Worm (Caenorhabditis elegans): Measurements from ENCODE around the gene memi-2.
A peak's percentile ranks its signal among the peaks of the same experiment; 100 is the strongest.

memi-2 gene

ce11 chrIV:13396375-13396774, 3.9 kb downstream of the memi-2 start (continued):
- TF ChIP-seq mes-4 (tag; optimal IDR thresholded peaks at IDR 0.05) (no peak), nfya-2 (GFP tag; IDR thresholded peaks at IDR 0.05) (no peak), nhr-27 (tag; optimal IDR thresholded peaks at IDR 0.05) (no peak), hrde-1 (tag; optimal IDR thresholded peaks at IDR 0.05; ENCODE audit: borderline replicate concordance) (no peak), ceh-100 (GFP tag; IDR thresholded peaks at IDR 0.05) (no peak)

- TF ChIP-seq egl-44 (GFP tag; IDR thresholded peaks at IDR 0.05) (peak; percentile 58), madf-10 (tag; optimal IDR thresholded peaks at IDR 0.05) (peak; percentile 33), F52B5.7 (tag; optimal IDR thresholded peaks at IDR 0.05) (no peak), egrh-3 (GFP tag; IDR thresholded peaks at IDR 0.05) (0 out of 2 replicates have a peak, but pooled peaks have one; percentile 27), lin-35 (GFP tag; optimal IDR thresholded peaks at IDR 0.05) (peak in 1 of 3 experiments; percentile 37), rcor-1 (GFP tag; IDR thresholded peaks at IDR 0.05) (peak; percentile 49), ceh-58 (GFP tag; IDR thresholded peaks at IDR 0.05) (no peak), C06A6.2 (GFP tag; conservative IDR thresholded peaks at IDR 0.05) (peak; percentile 77; the same call in 1 of the 2 replicates), Y67H2A.10 (GFP tag; conservative IDR thresholded peaks at IDR 0.05) (no peak), Y53F4B.3 (GFP tag; IDR thresholded peaks at IDR 0.05) (no peak), Y79H2A.3 (GFP tag; conservative IDR thresholded peaks at IDR 0.05) (no peak), madf-8 (GFP tag; conservative IDR thresholded peaks at IDR 0.05) (no peak), madf-3 (GFP tag; IDR thresholded peaks at IDR 0.05) (0 out of 2 replicates have a peak, but pooled peaks have one; percentile 30), D2030.7 (GFP tag; IDR thresholded peaks at IDR 0.05) (no peak), Y56A3A.18 (GFP tag; IDR thresholded peaks at IDR 0.05) (0 out of 2 replicates have a peak, but pooled peaks have one; percentile 43), tlf-1 (GFP tag; optimal IDR thresholded peaks at IDR 0.05) (no peak), lag-1 (GFP tag; IDR thresholded peaks at IDR 0.05) (no peak), lin-54 (GFP tag; optimal IDR thresholded peaks at IDR 0.05) (peak; percentile 44), B0035.1 (tag; optimal IDR thresholded peaks at IDR 0.05) (no peak), mcd-1 (GFP tag; IDR thresholded peaks at IDR 0.05) (peak; percentile 77), F22D6.2 (tag; optimal IDR thresholded peaks at IDR 0.05) (peak; percentile 19), ztf-3 (GFP tag; optimal IDR thresholded peaks at IDR 0.05) (peak; percentile 39), rec-8 (tag; optimal IDR thresholded peaks at IDR 0.05) (no peak), B0261.1 (tag; optimal IDR thresholded peaks at IDR 0.05) (no peak), C17E4.6 (GFP tag; IDR thresholded peaks at IDR 0.05) (peak; percentile 65; the same call in 1 of the 2 replicates), F49E8.2 (tag; optimal IDR thresholded peaks at IDR 0.05; ENCODE audit: insufficient read depth) (no peak), dox-1 (GFP tag; IDR thresholded peaks at IDR 0.05) (peak; percentile 62; the same call in 1 of the 2 replicates), F57A8.1 (GFP tag; optimal IDR thresholded peaks at IDR 0.05) (no peak), ets-4 (GFP tag; optimal IDR thresholded peaks at IDR 0.05) (no peak), B0336.3 (GFP tag; IDR thresholded peaks at IDR 0.05) (peak; percentile 75), akir-1 (GFP tag; optimal IDR thresholded peaks at IDR 0.05) (no peak), efl-1 (GFP tag; optimal IDR thresholded peaks at IDR 0.05) (no peak), pha-4 (tag; optimal IDR thresholded peaks at IDR 0.05) (no peak), snpc-1.1 (tag; optimal IDR thresholded peaks at IDR 0.05; ENCODE audit: insufficient read depth) (no peak), ztf-26 (tag; optimal IDR thresholded peaks at IDR 0.05) (peak; percentile 89), rpc-1 (optimal IDR thresholded peaks at IDR 0.05) (no peak), rpc-1 (tag; optimal IDR thresholded peaks at IDR 0.05) (no peak), attf-5 (GFP tag; optimal IDR thresholded peaks at IDR 0.05) (peak; percentile 64), lin-26 (GFP tag; IDR thresholded peaks at IDR 0.05) (0 out of 2 replicates have a peak, but pooled peaks have one; percentile 43), tbp1 (GFP tag; optimal IDR thresholded peaks at IDR 0.05) (peak; percentile 57), lin-40 (tag; optimal IDR thresholded peaks at IDR 0.05) (peak; percentile 83), nfya-1 (tag; optimal IDR thresholded peaks at IDR 0.05; ENCODE audit: borderline replicate concordance, insufficient read depth) (no peak)
These were observed 5.1 kb downstream of the memi-2 start for ce11 chrIV:13395255-13395654.

All from whole organism, young adult.